Worm (Caenorhabditis elegans): ENCODE data around the gene ctsa-3.1.

DNA sequence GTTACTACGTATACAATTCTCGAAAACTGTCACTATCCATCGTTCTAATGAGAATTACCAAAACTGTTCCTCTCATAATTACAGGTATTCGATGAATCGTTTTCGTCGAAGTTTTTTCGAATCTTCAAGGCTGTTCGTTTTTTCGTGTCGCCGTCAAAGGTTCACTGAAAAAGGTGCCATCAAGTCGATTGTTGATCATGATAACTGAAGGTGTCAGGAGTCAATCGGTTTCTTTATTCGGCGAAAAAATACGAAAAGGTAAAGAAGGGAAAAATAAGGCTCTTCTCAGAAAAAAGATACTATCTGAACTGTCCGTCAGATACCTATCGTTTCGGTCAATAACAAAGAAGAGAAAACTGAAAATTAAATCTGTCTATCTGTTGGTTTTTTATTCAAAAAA lies 6.1 kb downstream of the ctsa-3.1 start:
- TF ChIP-seq dao-5 (tag; optimal IDR thresholded peaks at IDR 0.05) (no peak), W03F9.2 (tag; optimal IDR thresholded peaks at IDR 0.05) (no peak)

All from whole organism, L4/young adult.